Fruit fly (Drosophila melanogaster) whole organism, embryonic: ENCODE data around the gene Pif1.
A peak's percentile ranks its signal among the peaks of the same experiment; 100 is the strongest.

Source experiments
- CG10979 ChIP-seq: fragments of 200-800 bp; sonication (Bioruptor generic); optimal IDR thresholded peaks from 2 replicates; lab custom pipeline; 2018; ENCODE audit warnings: missing biosample characterization, mild to moderate bottlenecking, missing genetic modification characterization, moderate library complexity
- CG11723 ChIP-seq: fragments of 200-800 bp; sonication (Bioruptor generic); optimal IDR thresholded peaks from 2 replicates; lab custom pipeline; 2017; ENCODE audit warnings: missing biosample characterization, mild to moderate bottlenecking, missing genetic modification characterization
- CG12219 ChIP-seq: fragments of 200-800 bp; sonication (Bioruptor generic); optimal IDR thresholded peaks from 3 replicates; lab custom pipeline; 2018; ENCODE audit warnings: missing biosample characterization, mild to moderate bottlenecking, missing genetic modification characterization
- CG14050 ChIP-seq: fragments of 200-800 bp; sonication (Bioruptor generic); IDR thresholded peaks from 3 replicates; pipeline ENCODE4 v1.3.6; 2022; ENCODE audit warnings: missing biosample characterization, missing genetic modification characterization
- CG14710 ChIP-seq: fragments of 200-800 bp; sonication (Bioruptor generic); optimal IDR thresholded peaks from 3 replicates; lab custom pipeline; 2019; ENCODE audit warnings: missing biosample characterization, mild to moderate bottlenecking, missing genetic modification characterization, moderate library complexity
- CG15269 ChIP-seq: fragments of 200-800 bp; sonication (Bioruptor generic); optimal IDR thresholded peaks from 2 replicates; lab custom pipeline; 2018; ENCODE audit warnings: missing biosample characterization, mild to moderate bottlenecking, missing genetic modification characterization, moderate library complexity
- CG1529 ChIP-seq: fragments of 200-800 bp; sonication (Bioruptor generic); optimal IDR thresholded peaks from 3 replicates; lab custom pipeline; 2018; ENCODE audit warnings: missing biosample characterization, missing genetic modification characterization
- CG16813 ChIP-seq: fragments of 200-800 bp; sonication (Bioruptor generic); IDR thresholded peaks from 3 replicates; pipeline ENCODE4 v1.3.6; 2022; ENCODE audit warnings: missing biosample characterization, missing genetic modification characterization; ENCODE audit not compliant: partially characterized antibody
- CG16863 ChIP-seq: fragments of 200-800 bp; sonication (Bioruptor generic); optimal IDR thresholded peaks from 3 replicates; lab custom pipeline; 2016; ENCODE audit warnings: missing biosample characterization, missing genetic modification characterization
- CG17186 ChIP-seq: fragments of 200-800 bp; sonication (Bioruptor generic); optimal IDR thresholded peaks from 3 replicates; lab custom pipeline; 2017; ENCODE audit warnings: missing biosample characterization, missing genetic modification reagents, missing genetic modification characterization
- CG17612 ChIP-seq: fragments of 200-800 bp; sonication (Bioruptor generic); IDR thresholded peaks from 2 replicates; pipeline ENCODE4 v1.3.6; 2022; ENCODE audit warnings: missing biosample characterization, missing genetic modification characterization
- CG32532 ChIP-seq: fragments of 200-800 bp; sonication (Bioruptor generic); IDR thresholded peaks from 2 replicates; pipeline ENCODE4 v1.3.6; 2022; ENCODE audit warnings: missing biosample characterization, missing genetic modification characterization
- CG33213 ChIP-seq: fragments of 200-800 bp; sonication (Bioruptor generic); optimal IDR thresholded peaks from 3 replicates; lab custom pipeline; 2016; ENCODE audit warnings: missing biosample characterization, missing genetic modification characterization
- CG34376 ChIP-seq: fragments of 200-800 bp; sonication (Bioruptor generic); optimal IDR thresholded peaks from 2 replicates; lab custom pipeline; 2018; ENCODE audit warnings: missing biosample characterization, mild to moderate bottlenecking, missing genetic modification characterization
- CG3995 ChIP-seq: fragments of 200-800 bp; sonication (Bioruptor generic); optimal IDR thresholded peaks from 3 replicates; lab custom pipeline; 2016; ENCODE audit warnings: missing biosample characterization, missing genetic modification characterization
- CG9437 ChIP-seq: fragments of 200-800 bp; sonication (Bioruptor generic); optimal IDR thresholded peaks from 2 replicates; lab custom pipeline; 2018; ENCODE audit warnings: missing biosample characterization, mild to moderate bottlenecking, missing genetic modification characterization
- Chrac-16 ChIP-seq: fragments of 200-800 bp; sonication (Bioruptor generic); optimal IDR thresholded peaks from 3 replicates; lab custom pipeline; 2016; ENCODE audit warnings: missing biosample characterization, missing genetic modification characterization
- GATAe ChIP-seq: fragments of 200-800 bp; sonication (Bioruptor generic); conservative IDR thresholded peaks from 2 replicates; pipeline ENCODE4 v1.3.6; 2022; ENCODE audit warnings: missing biosample characterization, missing genetic modification characterization
- HHEX ChIP-seq: fragments of 200-800 bp; sonication (Bioruptor generic); optimal IDR thresholded peaks from 3 replicates; lab custom pipeline; 2017; ENCODE audit warnings: missing biosample characterization, mild to moderate bottlenecking, missing genetic modification characterization, missing genetic modification reagents
- Hand ChIP-seq: fragments of 200-800 bp; sonication (Bioruptor generic); optimal IDR thresholded peaks from 2 replicates; lab custom pipeline; 2017; ENCODE audit warnings: mild to moderate bottlenecking, missing biosample characterization, missing genetic modification reagents, missing genetic modification characterization
- MESR4 ChIP-seq: fragments of 200-800 bp; sonication (Bioruptor generic); optimal IDR thresholded peaks from 2 replicates; lab custom pipeline; 2018; ENCODE audit warnings: missing biosample characterization, mild to moderate bottlenecking, missing genetic modification characterization, moderate library complexity
- Med ChIP-seq: fragments of 200-800 bp; sonication (Bioruptor generic); peaks from one replicate; lab custom pipeline; 2016; ENCODE audit warnings: missing biosample characterization, missing genetic modification characterization, mild to moderate bottlenecking, inconsistent platforms, moderate library complexity
- Mrtf ChIP-seq: fragments of 200-800 bp; sonication (Bioruptor generic); IDR thresholded peaks from 3 replicates; pipeline ENCODE4 v1.3.6; 2022; ENCODE audit warnings: missing biosample characterization, missing genetic modification characterization
- NC2α ChIP-seq: fragments of 200-800 bp; sonication (Bioruptor generic); optimal IDR thresholded peaks from 2 replicates; lab custom pipeline; 2016; ENCODE audit warnings: missing biosample characterization, missing genetic modification characterization
- Nf-YA ChIP-seq: fragments of 200-800 bp; sonication (Bioruptor generic); IDR thresholded peaks from 2 replicates; pipeline ENCODE4 v1.3.6; 2022; ENCODE audit warnings: missing biosample characterization, missing genetic modification characterization
- Opbp ChIP-seq: fragments of 200-800 bp; sonication (Bioruptor generic); IDR thresholded peaks from 3 replicates; pipeline ENCODE4 v1.3.6; 2022; ENCODE audit warnings: missing biosample characterization, missing genetic modification characterization; ENCODE audit not compliant: partially characterized antibody
- Ravus ChIP-seq: fragments of 200-800 bp; sonication (Bioruptor generic); IDR thresholded peaks from 2 replicates; pipeline ENCODE4 v1.3.6; 2022; ENCODE audit warnings: missing biosample characterization, missing genetic modification characterization
- Trl ChIP-seq, 3 experiments: fragments of >200 bp in 2 of 3; fragments of 200-800 bp in 1 of 3; sonication (Bioruptor generic) in 1 of 3; optimal IDR thresholded peaks; 2 replicates in 1 of 3; 3 replicates in 2 of 3; lab custom pipeline; 2016 to 2017; ENCODE audit warnings: missing biosample characterization in 1 of 3, missing genetic modification characterization in 1 of 3
- YL-1 ChIP-seq: fragments of 200-800 bp; sonication (Bioruptor generic); optimal IDR thresholded peaks from 3 replicates; lab custom pipeline; 2017; ENCODE audit warnings: missing biosample characterization, mild to moderate bottlenecking, missing genetic modification characterization
- abd-A ChIP-seq: fragments of 200-800 bp; sonication (Bioruptor generic); optimal IDR thresholded peaks from 3 replicates; lab custom pipeline; 2019; ENCODE audit warnings: missing biosample characterization, mild to moderate bottlenecking, missing genetic modification characterization, moderate library complexity
- ara ChIP-seq: fragments of 200-800 bp; sonication (Bioruptor generic); IDR thresholded peaks from 2 replicates; pipeline ENCODE4 v1.3.6; 2022; ENCODE audit warnings: missing biosample characterization, missing genetic modification characterization
- chif ChIP-seq, 2 experiments: fragments of 200-800 bp; sonication (Bioruptor generic); optimal IDR thresholded peaks; 3 replicates each; lab custom pipeline; 2016; ENCODE audit warnings: missing biosample characterization in 2 of 2, missing genetic modification characterization in 2 of 2
- da ChIP-seq: fragments of 200-800 bp; sonication (Bioruptor generic); optimal IDR thresholded peaks from 2 replicates; lab custom pipeline; 2016; ENCODE audit warnings: missing biosample characterization, missing genetic modification characterization
- ems ChIP-seq: fragments of 200-800 bp; sonication (Bioruptor generic); optimal IDR thresholded peaks from 3 replicates; lab custom pipeline; 2016; ENCODE audit warnings: missing biosample characterization, missing genetic modification characterization
- ewg ChIP-seq: fragments of 200-800 bp; sonication (Bioruptor generic); optimal IDR thresholded peaks from 3 replicates; lab custom pipeline; 2017; ENCODE audit warnings: mild to moderate bottlenecking, missing biosample characterization, missing genetic modification reagents, missing genetic modification characterization
- exex ChIP-seq: fragments of 200-800 bp; sonication (Bioruptor generic); optimal IDR thresholded peaks from 4 replicates; lab custom pipeline; 2018; ENCODE audit warnings: missing biosample characterization, mild to moderate bottlenecking, missing genetic modification characterization, moderate library complexity
- fd96Cb ChIP-seq: fragments of 200-800 bp; sonication (Bioruptor generic); optimal IDR thresholded peaks from 2 replicates; lab custom pipeline; 2018; ENCODE audit warnings: missing biosample characterization, mild to moderate bottlenecking, missing genetic modification characterization, moderate library complexity
- jumu ChIP-seq: fragments of 200-800 bp; sonication (Bioruptor generic); optimal IDR thresholded peaks from 3 replicates; lab custom pipeline; 2016; ENCODE audit warnings: missing biosample characterization, missing genetic modification characterization
- lov ChIP-seq, 2 experiments: fragments of 200-800 bp in 1 of 2; fragments of >200 bp in 1 of 2; sonication (Bioruptor generic) in 1 of 2; IDR thresholded peaks in 1 of 2; optimal IDR thresholded peaks in 1 of 2; 2 replicates in 1 of 2; 3 replicates in 1 of 2; pipeline versions ENCODE4 v1.3.6 to Lab custom; 2017 to 2022; ENCODE audit warnings: missing biosample characterization in 1 of 2, missing genetic modification characterization in 1 of 2
- slp2 ChIP-seq: fragments of 200-800 bp; sonication (Bioruptor generic); optimal IDR thresholded peaks from 2 replicates; lab custom pipeline; 2016; ENCODE audit warnings: missing biosample characterization, missing genetic modification characterization
- stwl ChIP-seq: fragments of 200-800 bp; sonication (Bioruptor generic); optimal IDR thresholded peaks from 3 replicates; lab custom pipeline; 2018; ENCODE audit warnings: missing biosample characterization, mild to moderate bottlenecking, missing genetic modification characterization, moderate library complexity
- sug ChIP-seq: fragments of 200-800 bp; optimal IDR thresholded peaks from 2 replicates; lab custom pipeline; 2019; ENCODE audit warnings: missing biosample characterization, mild to moderate bottlenecking, missing genetic modification characterization, moderate library complexity
- tup ChIP-seq: fragments of 200-800 bp; sonication (Bioruptor generic); optimal IDR thresholded peaks from 2 replicates; lab custom pipeline; 2016; ENCODE audit warnings: missing biosample characterization, mild to moderate bottlenecking, missing genetic modification characterization, moderate library complexity
- usp ChIP-seq: fragments of >200 bp; optimal IDR thresholded peaks from 2 replicates; lab custom pipeline; 2017; ENCODE audit warnings: missing biosample characterization, missing genetic modification characterization
- zen ChIP-seq: fragments of 200-800 bp; sonication (Bioruptor generic); optimal IDR thresholded peaks from 3 replicates; lab custom pipeline; 2018; ENCODE audit warnings: missing biosample characterization, mild to moderate bottlenecking, missing genetic modification characterization, moderate library complexity
- zf30C ChIP-seq: fragments of 200-800 bp; sonication (Bioruptor generic); optimal IDR thresholded peaks from 3 replicates; lab custom pipeline; 2018; ENCODE audit warnings: missing biosample characterization, mild to moderate bottlenecking, missing genetic modification characterization

Pif1 gene

dm6 chr2L:3449555-3450320, 20.1 kb downstream of the Pif1 start, which contains the start of gene Snx1 (continued):
- TF ChIP-seq stwl (tag; lab: Kevin White, UChicago), result peak; percentile 79
- no peak for TF ChIP-seq Mrtf (GFP tag; lab: Robert Waterston, UW)
- TF ChIP-seq CG11723 (GFP tag; lab: Kevin White, UChicago), result no peak
- TF ChIP-seq CG10979 (tag; lab: Kevin White, UChicago), result no peak
- no peak for TF ChIP-seq da (GFP tag; lab: Kevin White, UChicago)
- TF ChIP-seq Ravus (GFP tag; lab: Robert Waterston, UW), result no peak
- TF ChIP-seq YL-1, result peak; percentile 51
- TF ChIP-seq CG1529, result no peak
- no peak for TF ChIP-seq jumu
- TF ChIP-seq usp (GFP tag; lab: Kevin White, UChicago), result no peak
- TF ChIP-seq CG33213 (GFP tag; lab: Kevin White, UChicago), result no peak
- TF ChIP-seq CG16863 (GFP tag; lab: Kevin White, UChicago), result no peak
- TF ChIP-seq MESR4, result peak; percentile 54
- TF ChIP-seq CG3995 (GFP tag; lab: Kevin White, UChicago), result peak; percentile 92
- TF ChIP-seq CG16813 (GFP tag; lab: Robert Waterston, UW), result no peak
- TF ChIP-seq Med (GFP tag; lab: Kevin White, UChicago), result peak; percentile 71

DNA sequence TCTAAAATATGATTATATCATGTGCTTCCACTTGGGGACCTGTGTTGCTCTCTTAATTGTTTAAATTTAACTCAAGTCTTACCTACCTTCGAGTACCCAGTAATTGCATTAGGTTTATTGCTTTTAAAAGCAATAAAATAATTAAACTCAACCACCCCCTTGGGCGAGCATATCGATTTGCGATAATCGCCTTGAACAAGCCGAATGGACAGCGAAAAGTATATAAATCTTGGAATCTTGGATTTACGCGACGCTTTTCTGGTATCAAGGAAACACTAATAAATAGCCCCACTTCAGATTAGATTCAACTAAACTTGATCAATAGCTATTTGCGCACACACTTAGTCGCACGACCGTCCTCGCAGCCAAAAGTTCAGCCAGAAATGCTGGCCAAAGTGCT, 24.1 kb downstream of the Pif1 start, which contains the start of gene CG2772:
TSS of gene CG2772 (plus strand) at position 338 of the 400 bp plus-strand sequence.
- TF ChIP-seq Chrac-16 (GFP tag; lab: Kevin White, UChicago), result no peak
- peak; percentile 90 for TF ChIP-seq exex (tag; lab: Kevin White, UChicago)
- TF ChIP-seq sug, result peak; percentile 85
- no peak for TF ChIP-seq zen (tag; lab: Kevin White, UChicago)
- TF ChIP-seq CG34376 (GFP tag; lab: Kevin White, UChicago), result peak; percentile 71

DNA sequence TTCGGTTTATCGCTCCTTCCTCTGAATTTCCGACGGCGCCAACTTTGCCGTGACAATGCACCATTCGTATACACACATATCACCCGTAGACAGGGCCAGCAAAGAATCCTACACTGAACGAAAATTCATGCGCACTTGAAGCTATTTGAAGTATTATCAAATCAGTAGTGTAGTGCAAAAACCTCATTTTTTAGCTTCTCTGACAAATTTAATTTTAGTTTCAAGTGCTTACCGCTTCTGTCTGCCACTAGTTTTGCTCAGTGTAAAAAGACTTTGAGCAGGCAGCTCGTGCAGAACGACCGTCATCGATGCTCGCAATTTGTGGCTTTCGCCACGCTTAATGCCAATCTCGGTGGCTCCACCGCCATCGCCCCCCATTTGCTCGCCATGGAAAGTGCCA, 25.0 kb downstream of the Pif1 start:
- TF ChIP-seq ems, result no peak
- peak; percentile 26 for TF ChIP-seq slp2
- no peak for TF ChIP-seq NC2α (GFP tag; lab: Kevin White, UChicago)
- peak; percentile 38; the same call in 1 of the 2 replicates for TF ChIP-seq Nf-YA
- TF ChIP-seq HHEX (GFP tag; lab: Kevin White, UChicago), result no peak
- TF ChIP-seq Opbp (GFP tag; lab: Robert Waterston, UW), result no peak
- TF ChIP-seq fd96Cb (tag; lab: Kevin White, UChicago), result peak; percentile 41
- TF ChIP-seq lov (optimal IDR thresholded peaks at IDR 0.05; lab: Kevin White, UChicago), result no peak
- peak; percentile 69; the same call in 1 of the 3 replicates for TF ChIP-seq lov (GFP tag; IDR thresholded peaks at IDR 0.05; lab: Robert Waterston, UW)
- TF ChIP-seq ara (GFP tag; lab: Robert Waterston, UW), result no peak
- no peak; the same call in 2 of the 3 replicates for TF ChIP-seq CG14050
- no peak for TF ChIP-seq GATAe (GFP tag; lab: Robert Waterston, UW)
- no peak for TF ChIP-seq CG17612
- peak; percentile 36 for TF ChIP-seq CG15269 (tag; lab: Kevin White, UChicago)
- no peak for TF ChIP-seq zf30C (GFP tag; lab: Kevin White, UChicago)
- no peak for TF ChIP-seq CG17186 (GFP tag; lab: Kevin White, UChicago)
- peak; percentile 18 for TF ChIP-seq CG9437 (GFP tag; lab: Kevin White, UChicago)
- TF ChIP-seq abd-A (tag; lab: Kevin White, UChicago), result no peak
- TF ChIP-seq CG34376 (GFP tag; lab: Kevin White, UChicago), result no peak
- peak; percentile 38; the same call in 1 of the 2 replicates for TF ChIP-seq CG32532 (GFP tag; lab: Robert Waterston, UW)
- peak; percentile 39 to 59 for TF ChIP-seq chif (GFP tag; optimal IDR thresholded peaks at IDR 0.05; lab: Kevin White, UChicago)
- TF ChIP-seq ewg (GFP tag; lab: Kevin White, UChicago), result no peak
- TF ChIP-seq Hand (GFP tag; lab: Kevin White, UChicago), result no peak
- TF ChIP-seq CG12219, result no peak
- TF ChIP-seq Trl (optimal IDR thresholded peaks at IDR 0.05; lab: Kevin White, UChicago), result no peak
- peak; percentile 7 for TF ChIP-seq Trl (GFP tag; optimal IDR thresholded peaks at IDR 0.05; lab: Kevin White, UChicago)
- TF ChIP-seq CG14710 (tag; lab: Kevin White, UChicago), result peak; percentile 1
- no peak for TF ChIP-seq tup (GFP tag; lab: Kevin White, UChicago)
